Worm (Caenorhabditis elegans): ENCODE measurements around the gene F59E11.6.

DNA sequence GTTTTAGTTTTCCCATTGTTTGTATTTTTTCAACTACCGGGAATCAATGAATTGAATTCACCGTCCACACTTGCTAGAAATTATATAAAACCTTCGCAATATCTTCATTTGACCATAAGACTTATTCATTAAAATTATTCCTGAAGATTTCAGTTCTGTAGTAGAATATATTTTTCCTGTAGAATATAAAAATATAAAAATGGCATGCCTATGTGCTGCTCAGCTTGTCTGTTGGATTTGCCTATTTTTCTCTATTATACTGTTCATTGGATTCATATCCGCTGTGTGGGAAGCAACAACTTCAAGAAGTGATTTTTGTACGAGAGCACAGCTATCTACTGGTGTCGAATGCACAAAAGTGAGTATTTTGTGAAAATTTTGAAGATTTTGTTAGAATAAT, at the start of gene F59E11.6:
- TF ChIP-seq ets-7 (tag; optimal IDR thresholded peaks at IDR 0.05) (no peak), scrt-1 (GFP tag; IDR thresholded peaks at IDR 0.05) (no peak), ceh-13 (GFP tag; optimal IDR thresholded peaks at IDR 0.05) (no peak), hmg-4 (GFP tag; optimal IDR thresholded peaks at IDR 0.05) (no peak), ama-1 (optimal IDR thresholded peaks at IDR 0.05) (no peak), hmbx-1 (tag; optimal IDR thresholded peaks at IDR 0.05) (no peak), aly-1 (tag; optimal IDR thresholded peaks at IDR 0.05) (no peak), flt-1 (GFP tag; IDR thresholded peaks at IDR 0.05) (no peak), tbx-11 (GFP tag; IDR thresholded peaks at IDR 0.05) (no peak), tra-4 (tag; optimal IDR thresholded peaks at IDR 0.05) (no peak), B0310.2 (tag; optimal IDR thresholded peaks at IDR 0.05) (no peak)

Data from whole organism, early embryonic.